Worm (Caenorhabditis elegans) whole organism, L1 larva: ENCODE data around the gene T16D1.1.
A peak's percentile ranks its signal among the peaks of the same experiment; 100 is the strongest.

ENCODE experiments used
- C16A3.4 ChIP-seq: fragments of 150-350 bp; optimal IDR thresholded peaks from 2 replicates; lab custom pipeline; 2014; ENCODE audit warnings: missing biosample characterization, missing genetic modification characterization
- C34B4.2 ChIP-seq: sonication (generic microtip); optimal IDR thresholded peaks from 2 replicates; lab custom pipeline; 2017; ENCODE audit warnings: mild to moderate bottlenecking, missing genetic modification characterization, missing compliant biosample characterization
- Y116A8C.19 ChIP-seq: sonication (generic microtip); optimal IDR thresholded peaks from 2 replicates; lab custom pipeline; 2016; ENCODE audit warnings: missing compliant biosample characterization, missing genetic modification characterization, borderline replicate concordance
- aly-2 ChIP-seq: fragments of 150-350 bp; optimal IDR thresholded peaks from 2 replicates; lab custom pipeline; 2014; ENCODE audit warnings: missing biosample characterization, missing genetic modification characterization
- ama-1 ChIP-seq: fragments of 150-350 bp; optimal IDR thresholded peaks from 2 replicates; lab custom pipeline; 2014
- ceh-8 ChIP-seq: fragments of 200-800 bp; sonication (Bioruptor generic); optimal IDR thresholded peaks from 2 replicates; lab custom pipeline; 2018; ENCODE audit warnings: mild to moderate bottlenecking, missing genetic modification characterization, moderate library complexity, missing compliant biosample characterization
- ceh-88 ChIP-seq: fragments of 200-800 bp; sonication (Bioruptor generic); IDR thresholded peaks from 2 replicates; pipeline ENCODE4 v1.3.6; 2022; ENCODE audit warnings: missing genetic modification characterization, missing compliant biosample characterization
- dpl-1 ChIP-seq, 3 experiments: fragments of 150-350 bp in 2 of 3; sonication (generic microtip) in 1 of 3; optimal IDR thresholded peaks; 2 replicates each; lab custom pipeline; 2014 to 2017; ENCODE audit warnings: missing biosample characterization in 3 of 3, missing genetic modification characterization in 3 of 3, missing genetic modification reagents in 3 of 3
- efl-1 ChIP-seq, 4 experiments: fragments of 150-350 bp; optimal IDR thresholded peaks in 3 of 4; peaks in 1 of 4; 1 replicate in 1 of 4; 2 replicates in 3 of 4; lab custom pipeline; 2014; ENCODE audit warnings: missing biosample characterization in 2 of 4, missing genetic modification characterization in 2 of 4, missing genetic modification reagents in 2 of 4
- efl-3 ChIP-seq: fragments of 200-800 bp; sonication (Bioruptor generic); optimal IDR thresholded peaks from 2 replicates; lab custom pipeline; 2018; ENCODE audit warnings: mild to moderate bottlenecking, missing genetic modification characterization, missing compliant biosample characterization
- egl-13 ChIP-seq: sonication (generic microtip); optimal IDR thresholded peaks from 2 replicates; lab custom pipeline; 2016; ENCODE audit warnings: missing genotype, missing genetic modification reagents, missing genetic modification characterization, missing compliant biosample characterization
- elt-3 ChIP-seq, 6 experiments: fragments of 150-350 bp in 1 of 6; sonication (generic microtip); optimal IDR thresholded peaks; 2 replicates each; lab custom pipeline; 2017 to 2018; ENCODE audit warnings: missing biosample characterization in 6 of 6, missing genetic modification characterization in 6 of 6, inconsistent platforms in 1 of 6
- ets-5 ChIP-seq: fragments of 200-800 bp; sonication (Bioruptor generic); IDR thresholded peaks from 2 replicates; pipeline ENCODE4 v1.3.6; 2022; ENCODE audit warnings: missing genetic modification characterization, missing compliant biosample characterization
- fkh-10 ChIP-seq: sonication (generic microtip); optimal IDR thresholded peaks from 2 replicates; lab custom pipeline; 2017; ENCODE audit warnings: missing biosample characterization, missing genetic modification reagents, missing genetic modification characterization
- fkh-8 ChIP-seq: sonication (generic microtip); optimal IDR thresholded peaks from 2 replicates; lab custom pipeline; 2016; ENCODE audit warnings: mild to moderate bottlenecking, missing genetic modification characterization, missing compliant biosample characterization
- isw-1 ChIP-seq: fragments of 200-800 bp; sonication (Bioruptor generic); IDR thresholded peaks from 2 replicates; pipeline ENCODE4 v1.3.6; 2022; ENCODE audit warnings: missing genetic modification characterization, missing compliant biosample characterization
- jun-1 ChIP-seq: fragments of 150-350 bp; optimal IDR thresholded peaks from 2 replicates; lab custom pipeline; 2014; ENCODE audit warnings: missing biosample characterization, missing genetic modification reagents, missing genetic modification characterization
- lin-13 ChIP-seq: fragments of 150-350 bp; optimal IDR thresholded peaks from 2 replicates; lab custom pipeline; 2014; ENCODE audit warnings: missing biosample characterization, missing genetic modification reagents, missing genetic modification characterization
- lin-14 ChIP-seq: fragments of 200-800 bp; sonication (Bioruptor generic); optimal IDR thresholded peaks from 2 replicates; lab custom pipeline; 2018; ENCODE audit warnings: mild to moderate bottlenecking, missing genetic modification characterization, moderate library complexity, missing compliant biosample characterization
- lin-15B ChIP-seq: fragments of 150-350 bp; sonication (generic microtip); optimal IDR thresholded peaks from 3 replicates; lab custom pipeline; 2014; ENCODE audit warnings: missing biosample characterization, missing genetic modification characterization
- lin-35 ChIP-seq, 2 experiments: fragments of 150-350 bp; optimal IDR thresholded peaks; 2 replicates each; lab custom pipeline; 2014; ENCODE audit warnings: missing biosample characterization in 2 of 2, missing genetic modification characterization in 2 of 2, missing genetic modification reagents in 2 of 2
- lin-39 ChIP-seq: fragments of 150-350 bp; optimal IDR thresholded peaks from 2 replicates; lab custom pipeline; 2014; ENCODE audit warnings: missing biosample characterization, missing genetic modification reagents, missing genetic modification characterization
- mdl-1 ChIP-seq, 2 experiments: fragments of 150-350 bp; optimal IDR thresholded peaks; 2 replicates each; lab custom pipeline; 2014 to 2017; ENCODE audit warnings: missing biosample characterization in 2 of 2, missing genetic modification characterization in 2 of 2, inconsistent platforms in 1 of 2
- mef-2 ChIP-seq: fragments of 150-350 bp; optimal IDR thresholded peaks from 2 replicates; lab custom pipeline; 2014; ENCODE audit warnings: missing biosample characterization, missing genetic modification characterization
- mep-1 ChIP-seq: fragments of 150-350 bp; optimal IDR thresholded peaks from 2 replicates; lab custom pipeline; 2014; ENCODE audit warnings: missing biosample characterization, missing genetic modification characterization
- nhr-12 ChIP-seq: sonication (generic microtip); optimal IDR thresholded peaks from 2 replicates; lab custom pipeline; 2017; ENCODE audit warnings: missing biosample characterization, missing genetic modification characterization
- nhr-19 ChIP-seq: fragments of 200-800 bp; sonication (Bioruptor generic); conservative IDR thresholded peaks from 2 replicates; pipeline ENCODE4 v1.3.6; 2022; ENCODE audit warnings: missing genetic modification characterization, missing compliant biosample characterization
- nhr-20 ChIP-seq: sonication (generic microtip); optimal IDR thresholded peaks from 2 replicates; lab custom pipeline; 2016; ENCODE audit warnings: mild to moderate bottlenecking, missing genetic modification characterization, missing compliant biosample characterization
- nhr-237 ChIP-seq: fragments of 150-350 bp; optimal IDR thresholded peaks from 2 replicates; lab custom pipeline; 2014; ENCODE audit warnings: missing biosample characterization, missing genetic modification characterization
- nhr-28 ChIP-seq: fragments of 150-350 bp; optimal IDR thresholded peaks from 2 replicates; lab custom pipeline; 2014; ENCODE audit warnings: missing biosample characterization, missing genetic modification characterization
- nhr-71 ChIP-seq: sonication (generic microtip); optimal IDR thresholded peaks from 2 replicates; lab custom pipeline; 2016; ENCODE audit warnings: mild to moderate bottlenecking, missing genetic modification characterization, moderate library complexity, missing compliant biosample characterization
- nhr-77 ChIP-seq: fragments of 150-350 bp; optimal IDR thresholded peaks from 2 replicates; lab custom pipeline; 2014; ENCODE audit warnings: missing biosample characterization, missing genetic modification characterization
- nhr-85 ChIP-seq: sonication (generic microtip); peaks from one replicate; lab custom pipeline; 2016; ENCODE audit warnings: missing genetic modification characterization, inconsistent platforms, missing compliant biosample characterization
- nhr-90 ChIP-seq: sonication (generic microtip); optimal IDR thresholded peaks from 2 replicates; lab custom pipeline; 2016; ENCODE audit warnings: mild to moderate bottlenecking, missing genetic modification characterization, missing compliant biosample characterization; ENCODE audit not compliant: poor library complexity
- pag-3 ChIP-seq: sonication (generic microtip); optimal IDR thresholded peaks from 2 replicates; lab custom pipeline; 2017; ENCODE audit warnings: missing genetic modification characterization, mild to moderate bottlenecking, missing compliant biosample characterization, antibody characterized with exemption, borderline replicate concordance; ENCODE audit not compliant: insufficient read depth
- pax-3 ChIP-seq: fragments of 200-800 bp; sonication (Bioruptor generic); optimal IDR thresholded peaks from 2 replicates; lab custom pipeline; 2018; ENCODE audit warnings: mild to moderate bottlenecking, missing genetic modification characterization, moderate library complexity, missing compliant biosample characterization
- pqm-1 ChIP-seq: sonication (generic microtip); optimal IDR thresholded peaks from 3 replicates; lab custom pipeline; 2017; ENCODE audit warnings: missing biosample characterization, missing genetic modification characterization
- snpc-4 ChIP-seq: fragments of 150-350 bp; optimal IDR thresholded peaks from 2 replicates; lab custom pipeline; 2014; ENCODE audit warnings: missing biosample characterization, missing genetic modification characterization
- snu-23 ChIP-seq: sonication (generic microtip); optimal IDR thresholded peaks from 2 replicates; lab custom pipeline; 2016; ENCODE audit warnings: missing genetic modification characterization, missing compliant biosample characterization
- sox-4 ChIP-seq: sonication (generic microtip); optimal IDR thresholded peaks from 2 replicates; lab custom pipeline; 2016; ENCODE audit warnings: missing genetic modification characterization, missing compliant biosample characterization
- swsn-7 ChIP-seq: sonication (generic microtip); optimal IDR thresholded peaks from 2 replicates; lab custom pipeline; 2016; ENCODE audit warnings: missing genetic modification characterization, missing compliant biosample characterization
- unc-30 ChIP-seq: sonication (generic microtip); optimal IDR thresholded peaks from 2 replicates; lab custom pipeline; 2017; ENCODE audit warnings: missing biosample characterization, missing genetic modification characterization
- unc-62 ChIP-seq: fragments of 150-350 bp; optimal IDR thresholded peaks from 2 replicates; lab custom pipeline; 2014; ENCODE audit warnings: missing biosample characterization, missing genetic modification reagents, missing genetic modification characterization
- unc-86 ChIP-seq: sonication (generic microtip); optimal IDR thresholded peaks from 2 replicates; lab custom pipeline; 2016; ENCODE audit warnings: missing genetic modification characterization, missing compliant biosample characterization
- unc-98 ChIP-seq: fragments of 200-800 bp; sonication (Bioruptor generic); IDR thresholded peaks from 2 replicates; pipeline ENCODE4 v1.3.6; 2022; ENCODE audit warnings: missing genetic modification characterization, missing compliant biosample characterization
- vab-15 ChIP-seq: sonication (generic microtip); optimal IDR thresholded peaks from 2 replicates; lab custom pipeline; 2017; ENCODE audit warnings: missing genotype, mild to moderate bottlenecking, missing genetic modification characterization, missing compliant biosample characterization
- zip-4 ChIP-seq: fragments of 200-800 bp; sonication (Bioruptor generic); optimal IDR thresholded peaks from 2 replicates; lab custom pipeline; 2018; ENCODE audit warnings: mild to moderate bottlenecking, missing genetic modification characterization, moderate library complexity, missing compliant biosample characterization

The T16D1.1 gene

ce11 chrII:5285029-5285428, 43.6 kb upstream of the T16D1.1 start, which contains the start of gene gur-5:
gur-5 (plus strand) TSS chrII:5285329.
- TF ChIP-seq mdl-1 (tag; optimal IDR thresholded peaks at IDR 0.05; lab: Kevin White, UChicago) (no peak), aly-2 (tag; lab: Kevin White, UChicago) (no peak), egl-13 (tag; lab: Kevin White, UChicago) (no peak), pax-3 (tag; lab: Kevin White, UChicago) (no peak), fkh-10 (GFP tag; lab: Kevin White, UChicago) (no peak), ets-5 (GFP tag; lab: Robert Waterston, UW) (no peak), efl-3 (no peak), sox-4 (no peak), fkh-8 (no peak), nhr-237 (tag; lab: Kevin White, UChicago) (no peak), lin-13 (no peak), vab-15 (tag; lab: Kevin White, UChicago) (no peak), nhr-12 (tag; lab: Kevin White, UChicago) (no peak), ceh-8 (GFP tag; lab: Kevin White, UChicago) (no peak), isw-1 (GFP tag; lab: Robert Waterston, UW) (no peak)

ce11 chrII:5282740-5283281, 41.4 kb upstream of the T16D1.1 start:
- TF ChIP-seq lin-14 (GFP tag; lab: Kevin White, UChicago) (peak; percentile 57), nhr-28 (tag; lab: Kevin White, UChicago) (no peak), nhr-20 (tag; lab: Kevin White, UChicago) (peak; percentile 22), unc-98 (GFP tag; lab: Robert Waterston, UW) (no peak), lin-15B (tag; lab: Kevin White, UChicago) (no peak), ceh-8 (GFP tag; lab: Kevin White, UChicago) (no peak), nhr-77 (no peak), Y116A8C.19 (tag; lab: Kevin White, UChicago) (no peak), efl-1 (optimal IDR thresholded peaks at IDR 0.05; lab: Kevin White, UChicago) (no peak), efl-1 (GFP tag; optimal IDR thresholded peaks at IDR 0.05 in 1 of 2; lab: Kevin White, UChicago) (no peak), fkh-10 (GFP tag; lab: Kevin White, UChicago) (no peak), fkh-8 (no peak), unc-30 (tag; lab: Kevin White, UChicago) (no peak), pqm-1 (tag; lab: Kevin White, UChicago) (no peak), C16A3.4 (tag; lab: Kevin White, UChicago) (no peak), mef-2 (no peak), swsn-7 (no peak), nhr-85 (tag; lab: Kevin White, UChicago) (peak; percentile 80), snpc-4 (no peak), lin-35 (GFP tag; optimal IDR thresholded peaks at IDR 0.05; lab: Kevin White, UChicago) (peak in 1 of 2 experiments; percentile 12), dpl-1 (GFP tag; optimal IDR thresholded peaks at IDR 0.05; lab: Kevin White, UChicago) (no peak), snu-23 (GFP tag; lab: Kevin White, UChicago) (peak; percentile 10), elt-3 (tag; optimal IDR thresholded peaks at IDR 0.05; lab: Kevin White, UChicago) (peak in 1 of 6 experiments; percentile 8), jun-1 (tag; lab: Kevin White, UChicago) (no peak)

ce11 chrII:5282192-5282591, 40.7 kb upstream of the T16D1.1 start, which contains the start of gene pmt-1:
pmt-1 (minus strand) TSS chrII:5282523.
- TF ChIP-seq nhr-71 (tag; lab: Kevin White, UChicago) (peak; percentile 66), nhr-20 (tag; lab: Kevin White, UChicago) (peak; percentile 59), ceh-88 (GFP tag; lab: Robert Waterston, UW) (no peak), vab-15 (tag; lab: Kevin White, UChicago) (no peak), swsn-7 (no peak), ama-1 (lab: Kevin White, UChicago) (no peak), nhr-28 (tag; lab: Kevin White, UChicago) (no peak), ets-5 (GFP tag; lab: Robert Waterston, UW) (no peak), C34B4.2 (tag; lab: Kevin White, UChicago) (no peak), unc-86 (no peak), nhr-237 (tag; lab: Kevin White, UChicago) (no peak), mep-1 (tag; lab: Kevin White, UChicago) (peak; percentile 31), efl-1 (optimal IDR thresholded peaks at IDR 0.05; lab: Kevin White, UChicago) (no peak), efl-1 (GFP tag; optimal IDR thresholded peaks at IDR 0.05 in 1 of 2; lab: Kevin White, UChicago) (peak in 1 of 2 experiments; percentile 88), elt-3 (tag; optimal IDR thresholded peaks at IDR 0.05; lab: Kevin White, UChicago) (peak in 2 of 6 experiments; percentile 43 to 80), lin-39 (tag; lab: Kevin White, UChicago) (no peak), snu-23 (GFP tag; lab: Kevin White, UChicago) (peak; percentile 31), pag-3 (tag; lab: Kevin White, UChicago) (no peak), C16A3.4 (tag; lab: Kevin White, UChicago) (peak; percentile 8), nhr-90 (tag; lab: Kevin White, UChicago) (peak; percentile 38), unc-62 (no peak), zip-4 (no peak), unc-98 (GFP tag; lab: Robert Waterston, UW) (no peak), ceh-8 (GFP tag; lab: Kevin White, UChicago) (no peak), nhr-19 (GFP tag; lab: Robert Waterston, UW) (peak; percentile 36)
